Fruit fly (Drosophila melanogaster) whole organism, embryonic: ENCODE results near the gene Pi4KIIalpha.

ENCODE experiments used
- Abd-B ChIP-seq: fragments of 200-800 bp; sonication (Bioruptor generic); optimal IDR thresholded peaks from 2 replicates; lab custom pipeline; 2018; ENCODE audit warnings: missing biosample characterization, mild to moderate bottlenecking, missing genetic modification characterization, moderate library complexity
- Adf1 ChIP-seq: fragments of 200-800 bp; sonication (Bioruptor generic); IDR thresholded peaks from 2 replicates; pipeline ENCODE4 v1.3.6; 2022; ENCODE audit warnings: missing biosample characterization, missing genetic modification characterization
- CG11696 ChIP-seq: fragments of 200-800 bp; sonication (Bioruptor generic); IDR thresholded peaks from 2 replicates; pipeline ENCODE4 v1.3.6; 2022; ENCODE audit warnings: missing biosample characterization, missing genetic modification characterization
- CG12219 ChIP-seq: fragments of 200-800 bp; sonication (Bioruptor generic); optimal IDR thresholded peaks from 3 replicates; lab custom pipeline; 2018; ENCODE audit warnings: missing biosample characterization, mild to moderate bottlenecking, missing genetic modification characterization
- CG14710 ChIP-seq: fragments of 200-800 bp; sonication (Bioruptor generic); optimal IDR thresholded peaks from 3 replicates; lab custom pipeline; 2019; ENCODE audit warnings: missing biosample characterization, mild to moderate bottlenecking, missing genetic modification characterization, moderate library complexity
- CG1529 ChIP-seq: fragments of 200-800 bp; sonication (Bioruptor generic); optimal IDR thresholded peaks from 3 replicates; lab custom pipeline; 2018; ENCODE audit warnings: missing biosample characterization, missing genetic modification characterization
- CG15696 ChIP-seq: fragments of 200-800 bp; sonication (Bioruptor generic); optimal IDR thresholded peaks from 2 replicates; lab custom pipeline; 2019; ENCODE audit warnings: missing biosample characterization, mild to moderate bottlenecking, missing genetic modification characterization, moderate library complexity
- CG17361 ChIP-seq: fragments of 200-800 bp; sonication (Bioruptor generic); IDR thresholded peaks from 3 replicates; pipeline ENCODE4 v1.3.6; 2022; ENCODE audit warnings: missing biosample characterization, missing genetic modification characterization
- CG17568 ChIP-seq: fragments of 200-800 bp; sonication (Bioruptor generic); optimal IDR thresholded peaks from 2 replicates; lab custom pipeline; 2018; ENCODE audit warnings: missing biosample characterization, mild to moderate bottlenecking, missing genetic modification characterization, moderate library complexity
- CG2120 ChIP-seq: fragments of 200-800 bp; sonication (Bioruptor generic); optimal IDR thresholded peaks from 3 replicates; lab custom pipeline; 2016; ENCODE audit warnings: missing biosample characterization, missing genetic modification characterization
- CG2875 ChIP-seq: fragments of 200-800 bp; sonication (Bioruptor generic); optimal IDR thresholded peaks from 2 replicates; lab custom pipeline; 2017; ENCODE audit warnings: missing biosample characterization, mild to moderate bottlenecking, missing genetic modification characterization, missing genetic modification reagents
- CG31388 ChIP-seq: fragments of 200-800 bp; sonication (Bioruptor generic); optimal IDR thresholded peaks from 2 replicates; lab custom pipeline; 2016; ENCODE audit warnings: missing biosample characterization, missing genetic modification characterization
- CG32532 ChIP-seq: fragments of 200-800 bp; sonication (Bioruptor generic); IDR thresholded peaks from 2 replicates; pipeline ENCODE4 v1.3.6; 2022; ENCODE audit warnings: missing biosample characterization, missing genetic modification characterization
- CG34224 ChIP-seq: fragments of 200-800 bp; sonication (Bioruptor generic); IDR thresholded peaks from 3 replicates; pipeline ENCODE4 v1.3.6; 2022; ENCODE audit warnings: missing biosample characterization, missing genetic modification characterization; ENCODE audit not compliant: partially characterized antibody
- CG4424 ChIP-seq: fragments of 200-800 bp; sonication (Bioruptor generic); optimal IDR thresholded peaks from 3 replicates; lab custom pipeline; 2016; ENCODE audit warnings: missing biosample characterization, missing genetic modification characterization
- CG6689 ChIP-seq: fragments of 200-800 bp; sonication (Bioruptor generic); IDR thresholded peaks from 2 replicates; pipeline ENCODE4 v1.3.6; 2022; ENCODE audit warnings: missing biosample characterization, missing genetic modification characterization
- CG8290 ChIP-seq, 3 experiments: fragments of 200-800 bp; sonication (Bioruptor generic); optimal IDR thresholded peaks; 2 replicates each; lab custom pipeline; 2016 to 2019; ENCODE audit warnings: missing biosample characterization in 3 of 3, missing genetic modification characterization in 3 of 3, mild to moderate bottlenecking in 2 of 3, moderate library complexity in 1 of 3
- CG8388 ChIP-seq: fragments of 200-800 bp; sonication (Bioruptor generic); optimal IDR thresholded peaks from 2 replicates; lab custom pipeline; 2019; ENCODE audit warnings: missing biosample characterization, mild to moderate bottlenecking, missing genetic modification characterization, moderate library complexity
- CG9727 ChIP-seq: fragments of 200-800 bp; sonication (Bioruptor generic); optimal IDR thresholded peaks from 3 replicates; lab custom pipeline; 2017; ENCODE audit warnings: missing biosample characterization, mild to moderate bottlenecking, missing genetic modification characterization
- E2f2 ChIP-seq: fragments of 200-800 bp; sonication (Bioruptor generic); IDR thresholded peaks from 2 replicates; pipeline ENCODE4 v1.3.6; 2022; ENCODE audit warnings: missing biosample characterization, missing genetic modification characterization
- HLH3B ChIP-seq: fragments of 200-800 bp; sonication (Bioruptor generic); IDR thresholded peaks from 2 replicates; pipeline ENCODE4 v1.3.6; 2022; ENCODE audit warnings: missing biosample characterization, missing genetic modification characterization
- HLH4C ChIP-seq: fragments of 200-800 bp; sonication (Bioruptor generic); IDR thresholded peaks from 3 replicates; pipeline ENCODE4 v1.3.6; 2022; ENCODE audit warnings: missing biosample characterization, missing genetic modification characterization; ENCODE audit not compliant: partially characterized antibody
- Med ChIP-seq: fragments of 200-800 bp; sonication (Bioruptor generic); peaks from one replicate; lab custom pipeline; 2016; ENCODE audit warnings: missing biosample characterization, missing genetic modification characterization, mild to moderate bottlenecking, inconsistent platforms, moderate library complexity
- Meics ChIP-seq: fragments of 200-800 bp; sonication (Bioruptor generic); optimal IDR thresholded peaks from 2 replicates; lab custom pipeline; 2017; ENCODE audit warnings: missing biosample characterization, mild to moderate bottlenecking, missing genetic modification characterization
- Opbp ChIP-seq: fragments of 200-800 bp; sonication (Bioruptor generic); IDR thresholded peaks from 3 replicates; pipeline ENCODE4 v1.3.6; 2022; ENCODE audit warnings: missing biosample characterization, missing genetic modification characterization; ENCODE audit not compliant: partially characterized antibody
- Pdp1 ChIP-seq, 2 experiments: fragments of 200-800 bp; sonication (Bioruptor generic); optimal IDR thresholded peaks; 3 replicates each; lab custom pipeline; 2016; ENCODE audit warnings: missing biosample characterization in 2 of 2, missing genetic modification characterization in 2 of 2, mild to moderate bottlenecking in 1 of 2, moderate library complexity in 1 of 2
- Stat92E ChIP-seq, 3 experiments: fragments of >200 bp in 2 of 3; fragments of 200-800 bp in 1 of 3; sonication (Bioruptor generic) in 1 of 3; optimal IDR thresholded peaks; 2 replicates each; lab custom pipeline; 2017 to 2019; ENCODE audit warnings: missing biosample characterization in 3 of 3, missing genetic modification characterization in 3 of 3, mild to moderate bottlenecking in 1 of 3, moderate library complexity in 1 of 3
- TFAM ChIP-seq: fragments of 200-800 bp; sonication (Bioruptor generic); optimal IDR thresholded peaks from 2 replicates; lab custom pipeline; 2017; ENCODE audit warnings: missing biosample characterization, missing genetic modification characterization, inconsistent platforms
- Trl ChIP-seq, 3 experiments: fragments of >200 bp in 2 of 3; fragments of 200-800 bp in 1 of 3; sonication (Bioruptor generic) in 1 of 3; optimal IDR thresholded peaks; 2 replicates in 1 of 3; 3 replicates in 2 of 3; lab custom pipeline; 2016 to 2017; ENCODE audit warnings: missing biosample characterization in 1 of 3, missing genetic modification characterization in 1 of 3
- amos ChIP-seq: fragments of 200-800 bp; sonication (Bioruptor generic); IDR thresholded peaks from 2 replicates; pipeline ENCODE4 v1.3.6; 2022; ENCODE audit warnings: missing biosample characterization, missing genetic modification characterization; ENCODE audit not compliant: partially characterized antibody
- ase ChIP-seq: fragments of 200-800 bp; sonication (Bioruptor generic); IDR thresholded peaks from 3 replicates; pipeline ENCODE4 v1.3.6; 2022; ENCODE audit warnings: missing biosample characterization, missing genetic modification characterization
- bab2 ChIP-seq: fragments of 200-800 bp; sonication (Bioruptor generic); optimal IDR thresholded peaks from 2 replicates; lab custom pipeline; 2016; ENCODE audit warnings: missing biosample characterization, missing genetic modification characterization
- croc ChIP-seq: fragments of 200-800 bp; sonication (Bioruptor generic); conservative IDR thresholded peaks from 3 replicates; pipeline ENCODE4 v1.3.6; 2022; ENCODE audit warnings: missing biosample characterization, missing genetic modification characterization
- esg ChIP-seq: fragments of 200-800 bp; sonication (Bioruptor generic); conservative IDR thresholded peaks from 2 replicates; pipeline ENCODE4 v1.3.6; 2022; ENCODE audit warnings: missing biosample characterization, missing genetic modification characterization
- fd64A ChIP-seq: fragments of 200-800 bp; sonication (Bioruptor generic); optimal IDR thresholded peaks from 3 replicates; lab custom pipeline; 2018; ENCODE audit warnings: missing biosample characterization, mild to moderate bottlenecking, missing genetic modification characterization
- fru ChIP-seq: fragments of >200 bp; optimal IDR thresholded peaks from 2 replicates; lab custom pipeline; 2017
- grau ChIP-seq: fragments of 200-800 bp; optimal IDR thresholded peaks from 3 replicates; lab custom pipeline; 2019; ENCODE audit warnings: missing biosample characterization, mild to moderate bottlenecking, missing genetic modification characterization, moderate library complexity
- lbe ChIP-seq: fragments of 200-800 bp; sonication (Bioruptor generic); optimal IDR thresholded peaks from 2 replicates; lab custom pipeline; 2016; ENCODE audit warnings: missing biosample characterization, mild to moderate bottlenecking, missing genetic modification characterization
- mld ChIP-seq: fragments of 200-800 bp; sonication (Bioruptor generic); IDR thresholded peaks from 3 replicates; pipeline ENCODE4 v1.3.6; 2022; ENCODE audit warnings: missing biosample characterization, missing genetic modification characterization; ENCODE audit not compliant: partially characterized antibody
- pho ChIP-seq: fragments of 200-800 bp; sonication (Bioruptor generic); optimal IDR thresholded peaks from 2 replicates; lab custom pipeline; 2016; ENCODE audit warnings: missing biosample characterization, missing genetic modification characterization
- phol ChIP-seq: fragments of 200-800 bp; sonication (Bioruptor generic); optimal IDR thresholded peaks from 3 replicates; lab custom pipeline; 2018; ENCODE audit warnings: missing biosample characterization, mild to moderate bottlenecking, missing genetic modification characterization, moderate library complexity
- prd ChIP-seq, 3 experiments: fragments of >200 bp in 2 of 3; fragments of 200-800 bp in 1 of 3; sonication (Bioruptor generic) in 1 of 3; optimal IDR thresholded peaks in 2 of 3; IDR thresholded peaks in 1 of 3; 2 replicates in 2 of 3; 3 replicates in 1 of 3; pipeline versions ENCODE4 v1.3.6 to Lab custom; 2017 to 2022; ENCODE audit warnings: missing biosample characterization in 1 of 3, missing genetic modification characterization in 1 of 3
- shn ChIP-seq: fragments of 200-800 bp; sonication (Bioruptor generic); optimal IDR thresholded peaks from 3 replicates; lab custom pipeline; 2016; ENCODE audit warnings: missing biosample characterization, missing genetic modification characterization
- sim ChIP-seq: fragments of 200-800 bp; sonication (Bioruptor generic); IDR thresholded peaks from 2 replicates; pipeline ENCODE4 v1.3.6; 2022; ENCODE audit warnings: missing biosample characterization, missing genetic modification characterization
- twi ChIP-seq: fragments of 200-800 bp; optimal IDR thresholded peaks from 2 replicates; lab custom pipeline; 2019; ENCODE audit warnings: missing biosample characterization, mild to moderate bottlenecking, missing genetic modification characterization, moderate library complexity
- unc-4 ChIP-seq: fragments of 200-800 bp; sonication (Bioruptor generic); IDR thresholded peaks from 2 replicates; pipeline ENCODE4 v1.3.6; 2022; ENCODE audit warnings: missing biosample characterization, missing genetic modification characterization; ENCODE audit not compliant: partially characterized antibody
- z ChIP-seq: fragments of 200-800 bp; sonication (Bioruptor generic); IDR thresholded peaks from 3 replicates; pipeline ENCODE4 v1.3.6; 2022; ENCODE audit warnings: missing biosample characterization, missing genetic modification characterization
- zen ChIP-seq: fragments of 200-800 bp; sonication (Bioruptor generic); optimal IDR thresholded peaks from 3 replicates; lab custom pipeline; 2018; ENCODE audit warnings: missing biosample characterization, mild to moderate bottlenecking, missing genetic modification characterization, moderate library complexity

The Pi4KIIalpha gene

DNA sequence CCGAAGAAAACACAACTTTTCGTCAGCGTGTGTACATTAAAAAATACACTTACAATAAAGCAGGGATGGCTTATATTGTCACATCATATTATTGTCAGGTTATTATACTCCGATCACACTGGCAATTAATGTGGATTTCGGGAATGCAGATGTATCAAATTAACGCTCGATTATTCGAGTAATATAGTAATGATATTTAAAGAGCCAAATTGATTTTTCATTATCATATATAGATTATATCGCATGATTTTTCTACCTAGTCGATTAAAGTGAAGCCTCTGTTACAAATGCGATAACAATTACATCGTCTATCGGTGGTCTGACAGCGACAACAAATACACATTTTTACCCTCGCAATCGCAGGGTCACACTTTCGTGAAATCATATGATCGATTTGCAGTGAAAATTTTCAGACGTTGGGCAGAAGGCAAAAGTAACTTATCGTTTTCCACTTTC lies 28.0 kb upstream of the Pi4KIIalpha start, which contains the start of the genes noi and Vha26 (continued):
- TF ChIP-seq HLH3B (GFP tag; lab: Robert Waterston, UW) (no peak), CG12219 (GFP tag; lab: Kevin White, UChicago) (no peak), CG6689 (GFP tag; lab: Robert Waterston, UW) (peak; percentile 34; the same call in 1 of the 2 replicates), Trl (optimal IDR thresholded peaks at IDR 0.05; lab: Kevin White, UChicago) (no peak), Trl (GFP tag; optimal IDR thresholded peaks at IDR 0.05; lab: Kevin White, UChicago) (no peak), Meics (peak; percentile 2), unc-4 (peak; percentile 45; the same call in 1 of the 2 replicates), pho (GFP tag; lab: Kevin White, UChicago) (peak; percentile 26), prd (optimal IDR thresholded peaks at IDR 0.05; lab: Kevin White, UChicago) (no peak), prd (GFP tag; IDR thresholded peaks at IDR 0.05; lab: Robert Waterston, UW) (peak; percentile 29; the same call in 1 of the 3 replicates), Pdp1 (GFP tag; optimal IDR thresholded peaks at IDR 0.05; lab: Kevin White, UChicago) (peak; percentile 4 to 43), CG11696 (GFP tag; lab: Robert Waterston, UW) (no peak), CG1529 (GFP tag; lab: Kevin White, UChicago) (no peak), E2f2 (peak; percentile 41; the same call in 1 of the 2 replicates), CG34224 (GFP tag; lab: Robert Waterston, UW) (peak; percentile 47; the same call in 2 of the 3 replicates), CG4424 (GFP tag; lab: Kevin White, UChicago) (peak; percentile 3), amos (peak; percentile 59), CG15696 (tag; lab: Kevin White, UChicago) (peak; percentile 56), zen (tag; lab: Kevin White, UChicago) (peak; percentile 76), grau (tag; lab: Kevin White, UChicago) (peak; percentile 72), Stat92E (GFP tag; optimal IDR thresholded peaks at IDR 0.05; lab: Kevin White, UChicago) (peak in 1 of 3 experiments; percentile 50), sim (GFP tag; lab: Robert Waterston, UW) (no peak), TFAM (no peak), lbe (GFP tag; lab: Kevin White, UChicago) (no peak), CG2875 (GFP tag; lab: Kevin White, UChicago) (peak; percentile 12), bab2 (GFP tag; lab: Kevin White, UChicago) (peak; percentile 10), CG8388 (GFP tag; lab: Kevin White, UChicago) (no peak), Opbp (GFP tag; lab: Robert Waterston, UW) (no peak; the same call in 2 of the 3 replicates), CG2120 (GFP tag; lab: Kevin White, UChicago) (peak; percentile 70), CG32532 (peak; percentile 64; the same call in 1 of the 2 replicates), CG17568 (GFP tag; lab: Kevin White, UChicago) (no peak), fd64A (GFP tag; lab: Kevin White, UChicago) (no peak), phol (tag; lab: Kevin White, UChicago) (peak; percentile 76), CG8290 (GFP tag; optimal IDR thresholded peaks at IDR 0.05; lab: Kevin White, UChicago) (peak; percentile 54), CG8290 (tag; optimal IDR thresholded peaks at IDR 0.05; lab: Kevin White, UChicago) (peak in 1 of 2 experiments; percentile 28), ase (0 out of 3 replicates have a peak, but pooled peaks have one; percentile 8), twi (tag; lab: Kevin White, UChicago) (peak; percentile 45), Abd-B (no peak), croc (no peak), shn (GFP tag; lab: Kevin White, UChicago) (peak; percentile 20), CG9727 (GFP tag; lab: Kevin White, UChicago) (peak; percentile 60), CG17361 (GFP tag; lab: Robert Waterston, UW) (peak; percentile 74; the same call in 2 of the 3 replicates), CG14710 (tag; lab: Kevin White, UChicago) (peak; percentile 99), Med (peak; percentile 91), mld (no peak), z (no peak), Adf1 (GFP tag; lab: Robert Waterston, UW) (0 out of 2 replicates have a peak, but pooled peaks have one; percentile 24), CG31388 (GFP tag; lab: Kevin White, UChicago) (no peak), fru (no peak), esg (no peak), HLH4C (peak; percentile 69)
